Fruit fly (Drosophila melanogaster) whole organism, pupa: ENCODE measurements around the gene Dyro.

Experiments
- CG10348 ChIP-seq: fragments of 200-800 bp; sonication (Bioruptor generic); IDR thresholded peaks from 2 replicates; pipeline ENCODE4 v1.3.6; 2022; ENCODE audit warnings: missing biosample characterization, missing genetic modification characterization
- CG13204 ChIP-seq: fragments of 200-800 bp; sonication (Bioruptor generic); optimal IDR thresholded peaks from 2 replicates; lab custom pipeline; 2018; ENCODE audit warnings: missing biosample characterization, mild to moderate bottlenecking, missing genetic modification characterization, moderate library complexity
- CG14655 ChIP-seq: fragments of 200-800 bp; sonication (Bioruptor generic); optimal IDR thresholded peaks from 3 replicates; lab custom pipeline; 2017; ENCODE audit warnings: mild to moderate bottlenecking, missing biosample characterization, missing genetic modification reagents, missing genetic modification characterization
- CG15710 ChIP-seq: fragments of 200-800 bp; sonication (Bioruptor generic); optimal IDR thresholded peaks from 2 replicates; lab custom pipeline; 2018; ENCODE audit warnings: missing biosample characterization, mild to moderate bottlenecking, missing genetic modification characterization, moderate library complexity
- CG32121 ChIP-seq: fragments of 200-800 bp; sonication (Bioruptor generic); IDR thresholded peaks from 2 replicates; pipeline ENCODE4 v1.3.6; 2022; ENCODE audit warnings: missing biosample characterization, missing genetic modification characterization
- CG8159 ChIP-seq: fragments of 200-800 bp; sonication (Bioruptor generic); optimal IDR thresholded peaks from 3 replicates; lab custom pipeline; 2018; ENCODE audit warnings: missing biosample characterization, mild to moderate bottlenecking, missing genetic modification characterization, moderate library complexity
- CG9948 ChIP-seq: fragments of 200-800 bp; sonication (Bioruptor generic); optimal IDR thresholded peaks from 2 replicates; lab custom pipeline; 2018; ENCODE audit warnings: missing biosample characterization, mild to moderate bottlenecking, missing genetic modification characterization, moderate library complexity
- Pif1A ChIP-seq: fragments of 200-800 bp; sonication (Bioruptor generic); optimal IDR thresholded peaks from 3 replicates; lab custom pipeline; 2016; ENCODE audit warnings: missing biosample characterization, missing genetic modification characterization
- Pif1B ChIP-seq: fragments of 200-800 bp; sonication (Bioruptor generic); optimal IDR thresholded peaks from 3 replicates; lab custom pipeline; 2016; ENCODE audit warnings: missing biosample characterization, missing genetic modification characterization

DNA sequence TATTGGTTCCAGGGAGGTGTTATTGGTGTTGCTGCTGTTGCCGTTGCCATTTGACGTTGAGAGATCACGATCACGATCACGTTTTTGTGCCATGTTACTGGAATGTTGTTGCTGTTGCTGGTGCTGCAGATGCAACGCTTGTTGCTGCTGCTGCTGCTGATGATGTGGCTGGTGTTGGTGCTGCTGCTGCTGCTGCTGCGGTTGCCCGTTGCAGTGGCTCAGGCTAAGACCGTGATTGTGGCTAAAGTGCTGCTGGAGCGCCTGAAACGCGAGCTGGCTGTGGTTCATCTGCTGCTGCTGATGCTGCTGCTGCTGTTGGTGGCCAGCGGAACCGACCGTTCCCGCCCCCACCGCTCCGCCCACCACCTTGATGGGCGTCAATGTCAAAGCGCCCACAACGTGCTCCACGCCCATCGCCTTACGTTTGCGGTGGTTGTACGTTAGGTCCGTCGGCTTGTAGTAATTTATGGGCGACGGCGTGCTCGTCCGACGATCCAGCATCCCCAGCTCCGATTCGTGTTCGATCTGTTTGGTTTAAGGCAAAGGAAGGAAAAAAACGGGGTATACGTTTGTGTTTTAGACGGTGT is 6.5 kb downstream of the Dyro start:
- TF ChIP-seq CG9948 (tag; lab: Kevin White, UChicago): no peak
- TF ChIP-seq CG13204 (GFP tag; lab: Kevin White, UChicago): peak; percentile 81
- TF ChIP-seq CG8159 (tag; lab: Kevin White, UChicago): no peak
- no peak for TF ChIP-seq CG10348 (GFP tag; lab: Robert Waterston, UW)
- peak; percentile 35; the same call in 1 of the 2 replicates for TF ChIP-seq CG32121 (GFP tag; lab: Robert Waterston, UW)
- no peak for TF ChIP-seq CG14655 (GFP tag; lab: Kevin White, UChicago)
- TF ChIP-seq Pif1B (GFP tag; lab: Kevin White, UChicago): no peak
- no peak for TF ChIP-seq Pif1A (GFP tag; lab: Kevin White, UChicago)
- no peak for TF ChIP-seq CG15710
